Fruit fly (Drosophila melanogaster): Measurements from ENCODE around the gene CG34175.

CG34175 gene

DNA sequence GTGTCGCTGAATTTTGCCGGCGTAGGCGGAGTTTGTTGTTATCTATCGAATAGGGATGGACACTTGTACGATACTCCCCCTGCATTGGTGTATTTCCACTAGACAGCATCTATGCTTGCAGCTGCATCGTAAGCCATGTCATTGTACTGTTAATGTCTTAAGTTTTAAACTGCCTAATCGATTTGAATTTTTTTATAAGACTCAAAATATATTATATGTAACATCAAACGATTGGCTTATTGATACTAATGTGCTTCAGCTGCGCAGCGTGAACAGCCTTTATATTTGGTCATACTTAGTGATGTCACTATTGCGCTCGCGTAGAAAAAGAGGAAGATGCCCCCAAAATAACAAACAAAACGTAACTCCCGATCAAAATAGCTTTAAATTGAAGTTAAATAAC, 21.1 kb upstream of the CG34175 start, which contains the start of the genes CG9662 and Ptpa (continued):
- TF ChIP-seq Sox100B (GFP tag; optimal IDR thresholded peaks at IDR 0.05) (no peak), Stat92E (GFP tag; optimal IDR thresholded peaks at IDR 0.05) (no peak), Dbx (GFP tag; IDR thresholded peaks at IDR 0.05) (peak; percentile 93), CG2678 (tag; optimal IDR thresholded peaks at IDR 0.05) (peak; percentile 79), salm (tag; optimal IDR thresholded peaks at IDR 0.05) (no peak), CG6689 (GFP tag; IDR thresholded peaks at IDR 0.05) (peak; percentile 73), gcm (GFP tag; optimal IDR thresholded peaks at IDR 0.05) (no peak), CG34422 (GFP tag; IDR thresholded peaks at IDR 0.05) (peak; percentile 90), CG14965 (GFP tag; optimal IDR thresholded peaks at IDR 0.05; ENCODE audit: borderline replicate concordance) (no peak), abd-A (tag; optimal IDR thresholded peaks at IDR 0.05) (no peak), CG8478 (optimal IDR thresholded peaks at IDR 0.05) (no peak), CG10979 (tag; optimal IDR thresholded peaks at IDR 0.05) (peak; percentile 75), Atf-2 (GFP tag; optimal IDR thresholded peaks at IDR 0.05) (peak; percentile 75), Rfx (GFP tag; IDR thresholded peaks at IDR 0.05) (peak; percentile 89), peb (GFP tag; IDR thresholded peaks at IDR 0.05) (peak; percentile 67), CG7963 (GFP tag; IDR thresholded peaks at IDR 0.05; ENCODE audit: partially characterized antibody) (peak; percentile 77), CG32767 (GFP tag; IDR thresholded peaks at IDR 0.05) (peak; percentile 70; the same call in 1 of the 2 replicates), sens-2 (GFP tag; IDR thresholded peaks at IDR 0.05) (no peak), cas (GFP tag; IDR thresholded peaks at IDR 0.05) (peak; percentile 47; the same call in 1 of the 2 replicates), CG34224 (GFP tag; IDR thresholded peaks at IDR 0.05; ENCODE audit: partially characterized antibody) (peak; percentile 83), CG17328 (GFP tag; IDR thresholded peaks at IDR 0.05) (peak; percentile 66), CG9932 (GFP tag; IDR thresholded peaks at IDR 0.05) (peak; percentile 91), gem (tag; optimal IDR thresholded peaks at IDR 0.05) (peak; percentile 90), hbn (GFP tag; IDR thresholded peaks at IDR 0.05; ENCODE audit: partially characterized antibody) (peak; percentile 85), kay (GFP tag; optimal IDR thresholded peaks at IDR 0.05) (peak; percentile 32), CG32772 (GFP tag; IDR thresholded peaks at IDR 0.05) (peak; percentile 76), CG31441 (GFP tag; IDR thresholded peaks at IDR 0.05) (peak; percentile 72; the same call in 1 of the 2 replicates), Dip2 (GFP tag; IDR thresholded peaks at IDR 0.05) (no peak), Ptx1 (GFP tag; IDR thresholded peaks at IDR 0.05) (peak; percentile 90), H2.0 (GFP tag; IDR thresholded peaks at IDR 0.05) (peak; percentile 88), pan (optimal IDR thresholded peaks at IDR 0.05) (no peak), pan (GFP tag; optimal IDR thresholded peaks at IDR 0.05 in 1 of 2, IDR thresholded peaks at IDR 0.05 in 1 of 2) (peak in 1 of 2 experiments; percentile 77), Fer2 (tag; optimal IDR thresholded peaks at IDR 0.05) (peak; percentile 69), Pdp1 (GFP tag; optimal IDR thresholded peaks at IDR 0.05) (peak; percentile 89 to 90), zf30C (GFP tag; optimal IDR thresholded peaks at IDR 0.05) (no peak), CG14667 (GFP tag; IDR thresholded peaks at IDR 0.05) (peak; percentile 81), Antp (GFP tag; optimal IDR thresholded peaks at IDR 0.05) (peak; percentile 92), usp (GFP tag; optimal IDR thresholded peaks at IDR 0.05) (no peak), CG9437 (GFP tag; optimal IDR thresholded peaks at IDR 0.05) (peak; percentile 79), CG16779 (GFP tag; IDR thresholded peaks at IDR 0.05) (no peak), Nf-YC (tag; optimal IDR thresholded peaks at IDR 0.05) (no peak), CG12155 (GFP tag; optimal IDR thresholded peaks at IDR 0.05) (peak; percentile 81), klu (GFP tag; IDR thresholded peaks at IDR 0.05) (peak; percentile 85), toy (GFP tag; IDR thresholded peaks at IDR 0.05) (no peak), HLHmδ (GFP tag; optimal IDR thresholded peaks at IDR 0.05) (no peak), Adf1 (GFP tag; IDR thresholded peaks at IDR 0.05) (peak; percentile 50), rib (GFP tag; IDR thresholded peaks at IDR 0.05) (peak; percentile 56; the same call in 1 of the 2 replicates), bsh (GFP tag; optimal IDR thresholded peaks at IDR 0.05) (peak in 1 of 2 experiments; percentile 63), H15 (GFP tag; IDR thresholded peaks at IDR 0.05) (peak; percentile 58; the same call in 1 of the 3 replicates), CG7987 (GFP tag; optimal IDR thresholded peaks at IDR 0.05) (no peak), CG8388 (GFP tag; optimal IDR thresholded peaks at IDR 0.05) (peak; percentile 48)
